Worm (Caenorhabditis elegans): Measurements from ENCODE around the gene ift-74.

DNA sequence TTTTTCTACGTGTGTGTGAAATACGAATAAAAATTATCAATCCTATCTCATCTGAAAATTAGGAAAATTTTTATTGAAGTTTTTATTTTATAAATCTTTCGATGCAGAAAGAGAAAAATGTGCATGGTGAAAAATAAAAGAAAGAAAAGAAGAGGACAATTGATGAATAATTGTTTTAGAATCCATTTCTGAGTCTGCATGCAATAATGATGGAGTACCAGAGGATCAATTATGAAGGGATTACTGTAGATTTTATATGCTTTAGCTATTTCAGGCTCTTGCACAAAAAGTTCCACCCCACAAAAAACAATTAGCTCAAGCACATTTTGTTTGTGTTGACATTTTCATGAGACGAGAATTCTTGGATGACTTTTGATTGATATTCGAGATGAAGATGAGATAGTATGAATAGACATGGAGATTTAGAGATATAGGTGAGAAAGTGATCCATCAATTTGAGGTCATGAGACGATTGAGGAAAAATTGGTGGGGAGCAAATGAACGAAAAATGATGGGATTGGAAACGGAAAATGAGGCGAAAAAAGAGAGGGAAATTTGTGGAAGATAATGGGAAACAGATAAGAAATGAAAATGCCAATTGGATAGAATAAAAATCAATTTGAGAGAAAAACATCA lies 25.9 kb downstream of the ift-74 start, which contains the start of gene rpy-1:
- no peak for TF ChIP-seq ztf-23 (GFP tag; IDR thresholded peaks at IDR 0.05)
- TF ChIP-seq ztf-29 (GFP tag; IDR thresholded peaks at IDR 0.05): no peak
- TF ChIP-seq med-1 (GFP tag; optimal IDR thresholded peaks at IDR 0.05; ENCODE audit: insufficient read depth): no peak
- TF ChIP-seq ref-1 (GFP tag; conservative IDR thresholded peaks at IDR 0.05): no peak
- TF ChIP-seq cog-1 (tag; optimal IDR thresholded peaks at IDR 0.05): no peak
- TF ChIP-seq klf-2 (GFP tag; conservative IDR thresholded peaks at IDR 0.05): no peak
- TF ChIP-seq flt-1 (GFP tag; IDR thresholded peaks at IDR 0.05): no peak
- no peak for TF ChIP-seq tab-1 (GFP tag; IDR thresholded peaks at IDR 0.05)
- no peak for TF ChIP-seq T22C8.4 (GFP tag; IDR thresholded peaks at IDR 0.05)

Data from whole organism, midembryonic.